Fruit fly (Drosophila melanogaster): ENCODE data around the gene CG46281.

The CG46281 gene

dm6 chr3R:13012351-13012750 is 17.8 kb downstream of the CG46281 start (continued):
- TF ChIP-seq chm (GFP tag; IDR thresholded peaks at IDR 0.05) (peak; percentile 78), CG8924 (tag; optimal IDR thresholded peaks at IDR 0.05) (peak; percentile 65), CG17385 (GFP tag; optimal IDR thresholded peaks at IDR 0.05) (peak; percentile 41), HLH54F (GFP tag; optimal IDR thresholded peaks at IDR 0.05) (peak; percentile 55), Vsx1 (GFP tag; optimal IDR thresholded peaks at IDR 0.05) (no peak), Atf-2 (GFP tag; optimal IDR thresholded peaks at IDR 0.05) (peak; percentile 21), CG31441 (GFP tag; IDR thresholded peaks at IDR 0.05) (no peak; the same call in 1 of the 2 replicates), bowl (GFP tag; IDR thresholded peaks at IDR 0.05) (peak; percentile 51; the same call in 1 of the 2 replicates), Meics (GFP tag; optimal IDR thresholded peaks at IDR 0.05) (peak; percentile 59), Elba2 (GFP tag; optimal IDR thresholded peaks at IDR 0.05) (no peak), CG12299 (tag; optimal IDR thresholded peaks at IDR 0.05) (peak; percentile 57), E2f1 (GFP tag; IDR thresholded peaks at IDR 0.05) (peak; percentile 58), Dp (GFP tag; optimal IDR thresholded peaks at IDR 0.05) (no peak), grau (tag; optimal IDR thresholded peaks at IDR 0.05) (peak; percentile 52), Dip3 (GFP tag; optimal IDR thresholded peaks at IDR 0.05) (peak; percentile 69), CG10654 (GFP tag; optimal IDR thresholded peaks at IDR 0.05) (peak; percentile 16), ab (GFP tag; optimal IDR thresholded peaks at IDR 0.05) (peak; percentile 31), wdn (GFP tag; IDR thresholded peaks at IDR 0.05) (peak; percentile 55; the same call in 1 of the 2 replicates), cg (GFP tag; optimal IDR thresholded peaks at IDR 0.05) (peak; percentile 77), Doc3 (GFP tag; IDR thresholded peaks at IDR 0.05; ENCODE audit: partially characterized antibody) (no peak), CG18476 (GFP tag; optimal IDR thresholded peaks at IDR 0.05) (no peak), ken (GFP tag; IDR thresholded peaks at IDR 0.05) (peak; percentile 80), exex (tag; optimal IDR thresholded peaks at IDR 0.05) (no peak), CG7271 (tag; optimal IDR thresholded peaks at IDR 0.05) (no peak), CG6854 (GFP tag; optimal IDR thresholded peaks at IDR 0.05) (no peak), pho (GFP tag; optimal IDR thresholded peaks at IDR 0.05) (peak; percentile 70), CG3163 (GFP tag; optimal IDR thresholded peaks at IDR 0.05) (peak; percentile 61), CG18011 (GFP tag; optimal IDR thresholded peaks at IDR 0.05) (no peak), Med (GFP tag) (peak; percentile 96), CG12769 (tag; optimal IDR thresholded peaks at IDR 0.05) (no peak), Dfd (GFP tag; optimal IDR thresholded peaks at IDR 0.05) (no peak), ato (GFP tag; IDR thresholded peaks at IDR 0.05; ENCODE audit: partially characterized antibody) (no peak), CG11093 (GFP tag; IDR thresholded peaks at IDR 0.05) (no peak), CG4360 (GFP tag; IDR thresholded peaks at IDR 0.05) (peak; percentile 53; the same call in 1 of the 2 replicates), CG3995 (GFP tag; optimal IDR thresholded peaks at IDR 0.05) (no peak), CG15269 (tag; optimal IDR thresholded peaks at IDR 0.05) (no peak), Ets97D (GFP tag; optimal IDR thresholded peaks at IDR 0.05) (peak; percentile 29), CG9797 (GFP tag; optimal IDR thresholded peaks at IDR 0.05) (no peak), CG2712 (tag; optimal IDR thresholded peaks at IDR 0.05) (peak; percentile 36), CG12071 (GFP tag; optimal IDR thresholded peaks at IDR 0.05) (no peak), CG31388 (GFP tag; optimal IDR thresholded peaks at IDR 0.05) (no peak), pb (GFP tag; optimal IDR thresholded peaks at IDR 0.05) (peak; percentile 14), abd-A (tag; optimal IDR thresholded peaks at IDR 0.05) (peak; percentile 57), esg (GFP tag; conservative IDR thresholded peaks at IDR 0.05) (peak; percentile 51), CG1792 (GFP tag; optimal IDR thresholded peaks at IDR 0.05) (no peak), org-1 (GFP tag; optimal IDR thresholded peaks at IDR 0.05) (peak; percentile 62), Mad (GFP tag; optimal IDR thresholded peaks at IDR 0.05) (peak; percentile 61), sima (GFP tag; optimal IDR thresholded peaks at IDR 0.05) (no peak), grn (GFP tag; optimal IDR thresholded peaks at IDR 0.05) (no peak), Hr78 (GFP tag; optimal IDR thresholded peaks at IDR 0.05) (peak in 1 of 2 experiments; percentile 11), gsb (GFP tag; IDR thresholded peaks at IDR 0.05) (peak; percentile 65)

All from whole organism, embryonic.